Worm (Caenorhabditis elegans): ENCODE data around the gene bus-17.

The bus-17 gene

DNA sequence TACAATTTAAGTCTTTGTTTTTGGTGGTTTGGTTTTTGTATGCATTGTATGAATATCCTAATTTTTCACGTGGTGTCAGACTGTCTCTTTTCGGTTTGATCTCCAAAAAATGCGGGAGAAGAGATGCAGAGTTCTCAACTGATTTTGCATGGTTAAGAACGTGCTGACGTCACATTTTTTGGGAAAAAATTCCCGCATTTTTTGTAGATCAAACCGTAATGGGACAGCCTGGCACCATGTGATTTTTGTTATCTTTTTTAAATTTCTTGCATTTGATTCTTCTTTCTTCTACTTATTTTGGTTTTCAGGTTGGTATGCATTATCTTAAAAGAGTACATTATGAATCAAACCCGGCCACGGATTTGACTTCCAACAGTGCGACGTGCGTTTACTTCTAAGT, 44.8 kb downstream of the bus-17 start, which contains the start of gene ZK662.5:
Gene ZK662.5, plus strand, starts transcription at position 301 of the 400 bp plus-strand sequence.
- TF ChIP-seq zfp-3 (GFP tag; conservative IDR thresholded peaks at IDR 0.05) (no peak), ceh-20 (GFP tag; IDR thresholded peaks at IDR 0.05) (no peak), lin-38 (GFP tag; IDR thresholded peaks at IDR 0.05) (no peak), ceh-82 (tag; optimal IDR thresholded peaks at IDR 0.05) (no peak), R02D3.7 (tag; optimal IDR thresholded peaks at IDR 0.05) (no peak), nhr-237 (tag; optimal IDR thresholded peaks at IDR 0.05) (no peak), arid-1 (GFP tag; conservative IDR thresholded peaks at IDR 0.05) (no peak), F37D6.2 (tag; optimal IDR thresholded peaks at IDR 0.05) (no peak), spr-3 (GFP tag; optimal IDR thresholded peaks at IDR 0.05) (no peak), duxl-1 (tag; optimal IDR thresholded peaks at IDR 0.05; ENCODE audit: poor library complexity) (no peak), daf-8 (GFP tag; IDR thresholded peaks at IDR 0.05) (no peak), php-3 (GFP tag; IDR thresholded peaks at IDR 0.05) (no peak), pha-4 (GFP tag; IDR thresholded peaks at IDR 0.05) (no peak), pha-4 (tag; optimal IDR thresholded peaks at IDR 0.05) (no peak), madf-9 (GFP tag; conservative IDR thresholded peaks at IDR 0.05) (no peak), lin-29 (GFP tag; IDR thresholded peaks at IDR 0.05) (no peak), nhr-77 (tag; optimal IDR thresholded peaks at IDR 0.05) (no peak), mxl-2 (GFP tag; conservative IDR thresholded peaks at IDR 0.05) (no peak)

ce11 chrX:15718325-15718724, 47.8 kb downstream of the bus-17 start, which contains the start of gene ZK662.6:
Gene ZK662.6, plus strand, starts transcription at chrX:15718625.
- TF ChIP-seq dve-1 (tag; optimal IDR thresholded peaks at IDR 0.05; ENCODE audit: insufficient read depth): no peak
- TF ChIP-seq unc-62 (GFP tag; optimal IDR thresholded peaks at IDR 0.05 in 1 of 2): peak in 1 of 2 experiments; percentile 47
- no peak for TF ChIP-seq unc-62 (tag; optimal IDR thresholded peaks at IDR 0.05)
- TF ChIP-seq egl-27 (tag; optimal IDR thresholded peaks at IDR 0.05): no peak

DNA sequence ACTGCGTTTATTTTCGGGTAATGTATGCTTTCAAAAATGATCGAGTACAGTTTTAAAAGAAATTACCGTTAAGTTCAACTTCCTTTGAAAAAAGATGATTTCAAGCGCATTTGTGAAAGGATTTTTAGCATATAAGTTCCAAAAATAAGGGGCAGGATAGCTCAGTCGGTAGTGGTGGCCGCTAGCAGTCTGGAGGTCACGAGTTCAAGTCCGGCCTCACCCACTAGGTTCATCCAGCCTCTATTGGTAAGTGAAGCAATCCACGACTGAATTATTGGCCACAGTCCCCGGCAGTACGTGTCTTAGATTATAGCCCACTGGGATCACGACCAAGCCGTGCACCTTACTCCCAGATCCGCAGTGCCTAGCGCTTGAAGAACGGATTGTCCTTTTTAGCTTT, 49.2 kb downstream of the bus-17 start:
- TF ChIP-seq egl-43 (GFP tag; IDR thresholded peaks at IDR 0.05) (peak; percentile 53; the same call in 1 of the 2 replicates), aha-1 (tag) (peak; percentile 85), snpc-1.2 (GFP tag; IDR thresholded peaks at IDR 0.05) (peak; percentile 62; the same call in 1 of the 2 replicates), lin-39 (tag; optimal IDR thresholded peaks at IDR 0.05) (no peak), attf-4 (tag; optimal IDR thresholded peaks at IDR 0.05) (no peak), nhr-42 (GFP tag; IDR thresholded peaks at IDR 0.05) (no peak)

DNA sequence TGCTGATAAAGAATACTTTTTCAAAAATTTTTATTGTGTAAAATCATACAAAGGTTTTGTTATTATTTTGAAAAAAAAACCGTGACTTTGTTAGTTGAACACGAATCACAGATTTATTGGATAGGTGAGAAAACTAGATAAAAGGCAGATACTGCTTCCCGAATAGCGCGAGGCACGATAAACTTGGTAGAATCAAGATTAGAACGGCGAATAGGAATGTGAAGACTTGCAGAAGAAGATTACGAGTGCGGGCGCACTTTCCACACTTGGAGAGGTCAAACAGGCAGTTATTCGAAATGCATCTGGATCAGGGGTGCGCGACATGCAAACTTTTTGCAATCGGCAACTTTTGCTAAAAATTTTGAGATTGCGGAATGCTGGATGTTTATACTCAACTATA, 53.0 kb downstream of the bus-17 start:
- TF ChIP-seq pqm-1 (tag; optimal IDR thresholded peaks at IDR 0.05): no peak
- TF ChIP-seq arid-1 (GFP tag; conservative IDR thresholded peaks at IDR 0.05): no peak
- no peak for TF ChIP-seq tra-1 (GFP tag; IDR thresholded peaks at IDR 0.05)
- no peak for TF ChIP-seq spr-3 (GFP tag; optimal IDR thresholded peaks at IDR 0.05)
- TF ChIP-seq F10B5.3 (tag; optimal IDR thresholded peaks at IDR 0.05): no peak
- no peak for TF ChIP-seq lim-7 (GFP tag; IDR thresholded peaks at IDR 0.05)
- no peak for TF ChIP-seq nhr-76 (tag; optimal IDR thresholded peaks at IDR 0.05)
- no peak for TF ChIP-seq snpc-1.2 (GFP tag; IDR thresholded peaks at IDR 0.05)
- no peak for TF ChIP-seq Y5F2A.4 (GFP tag; optimal IDR thresholded peaks at IDR 0.05)
- no peak for TF ChIP-seq nhr-48 (tag; optimal IDR thresholded peaks at IDR 0.05)
- TF ChIP-seq mes-2 (tag; optimal IDR thresholded peaks at IDR 0.05; ENCODE audit: poor library complexity, severe bottlenecking): no peak
- TF ChIP-seq attf-4 (tag; optimal IDR thresholded peaks at IDR 0.05): no peak
- TF ChIP-seq mxl-3 (GFP tag; optimal IDR thresholded peaks at IDR 0.05): no peak
- no peak for TF ChIP-seq duxl-1 (tag; optimal IDR thresholded peaks at IDR 0.05; ENCODE audit: poor library complexity)

All from whole organism, L4 larva.